Worm (Caenorhabditis elegans) whole organism, young adult: ENCODE results near the gene lgc-6.

Experiments used
- B0336.3 ChIP-seq: fragments of 200-800 bp; sonication (Bioruptor generic); IDR thresholded peaks from 2 replicates; pipeline ENCODE4 v1.3.6; 2022; ENCODE audit warnings: missing genetic modification characterization, missing compliant biosample characterization
- F10E7.11 ChIP-seq: sonication (generic microtip); optimal IDR thresholded peaks from 2 replicates; lab custom pipeline; 2017; ENCODE audit warnings: mild to moderate bottlenecking, missing genetic modification characterization, moderate library complexity, missing compliant biosample characterization
- F23B12.7 ChIP-seq: sonication (generic microtip); optimal IDR thresholded peaks from 2 replicates; lab custom pipeline; 2017; ENCODE audit warnings: missing genetic modification characterization, mild to moderate bottlenecking, missing compliant biosample characterization, antibody characterized with exemption, moderate library complexity; ENCODE audit not compliant: insufficient read depth
- F33H1.4 ChIP-seq: fragments of 200-800 bp; sonication (Bioruptor generic); IDR thresholded peaks from 2 replicates; pipeline ENCODE4 v1.3.6; 2022; ENCODE audit warnings: missing genetic modification reagents, missing genetic modification characterization, missing compliant biosample characterization
- F57C9.4 ChIP-seq: sonication (generic microtip); optimal IDR thresholded peaks from 2 replicates; lab custom pipeline; 2017; ENCODE audit warnings: mild to moderate bottlenecking, missing genetic modification characterization, missing compliant biosample characterization
- Y53G8AR.9 ChIP-seq: fragments of 200-800 bp; sonication (Bioruptor generic); conservative IDR thresholded peaks from 2 replicates; pipeline ENCODE4 v1.3.6; 2022; ENCODE audit warnings: missing genetic modification reagents, missing genetic modification characterization, missing compliant biosample characterization
- akir-1 ChIP-seq: fragments of 200-800 bp; sonication (Bioruptor generic); optimal IDR thresholded peaks from 2 replicates; lab custom pipeline; 2018; ENCODE audit warnings: mild to moderate bottlenecking, missing genetic modification characterization, moderate library complexity, missing compliant biosample characterization
- attf-6 ChIP-seq: fragments of 200-800 bp; sonication (Bioruptor generic); IDR thresholded peaks from 2 replicates; pipeline ENCODE4 v1.3.6; 2022; ENCODE audit warnings: missing genetic modification reagents, missing genetic modification characterization, missing compliant biosample characterization
- egl-18 ChIP-seq: fragments of 200-800 bp; sonication (Bioruptor generic); IDR thresholded peaks from 2 replicates; pipeline ENCODE4 v1.3.6; 2022; ENCODE audit warnings: missing genetic modification reagents, missing genetic modification characterization, missing compliant biosample characterization
- egrh-3 ChIP-seq: fragments of 200-800 bp; sonication (Bioruptor generic); IDR thresholded peaks from 2 replicates; pipeline ENCODE4 v1.3.6; 2022; ENCODE audit warnings: missing genetic modification reagents, missing genetic modification characterization, missing compliant biosample characterization
- ets-4 ChIP-seq: fragments of 200-800 bp; sonication (Bioruptor generic); optimal IDR thresholded peaks from 2 replicates; lab custom pipeline; 2018; ENCODE audit warnings: mild to moderate bottlenecking, missing genetic modification characterization, missing compliant biosample characterization
- hlh-26 ChIP-seq: fragments of 200-800 bp; sonication (Bioruptor generic); conservative IDR thresholded peaks from 2 replicates; pipeline ENCODE4 v1.3.6; 2022; ENCODE audit warnings: missing genetic modification reagents, missing genetic modification characterization, missing compliant biosample characterization
- hmg-20 ChIP-seq: fragments of 200-800 bp; sonication (Bioruptor generic); IDR thresholded peaks from 2 replicates; pipeline ENCODE4 v1.3.6; 2022; ENCODE audit warnings: missing genetic modification reagents, missing genetic modification characterization, missing compliant biosample characterization
- lag-1 ChIP-seq: fragments of 200-800 bp; sonication (Bioruptor generic); IDR thresholded peaks from 2 replicates; pipeline ENCODE4 v1.3.6; 2022; ENCODE audit warnings: missing genetic modification reagents, missing genetic modification characterization, missing compliant biosample characterization
- lin-35 ChIP-seq, 3 experiments: fragments of 150-350 bp in 2 of 3; sonication (generic microtip) in 1 of 3; optimal IDR thresholded peaks; 2 replicates each; lab custom pipeline; 2014 to 2018; ENCODE audit warnings: missing biosample characterization in 3 of 3, missing genetic modification characterization in 3 of 3, missing genetic modification reagents in 3 of 3
- lin-54 ChIP-seq: fragments of 200-800 bp; sonication (Bioruptor generic); optimal IDR thresholded peaks from 2 replicates; lab custom pipeline; 2018; ENCODE audit warnings: mild to moderate bottlenecking, missing genetic modification characterization, missing compliant biosample characterization
- lsl-1 ChIP-seq: fragments of 200-800 bp; sonication (Bioruptor generic); optimal IDR thresholded peaks from 2 replicates; lab custom pipeline; 2018; ENCODE audit warnings: mild to moderate bottlenecking, missing genetic modification characterization, moderate library complexity, missing compliant biosample characterization
- lsy-27 ChIP-seq: sonication (generic microtip); optimal IDR thresholded peaks from 2 replicates; lab custom pipeline; 2017; ENCODE audit warnings: missing genetic modification characterization, mild to moderate bottlenecking, missing compliant biosample characterization, antibody characterized with exemption, missing genotype, borderline replicate concordance; ENCODE audit not compliant: insufficient read depth
- madf-6 ChIP-seq: fragments of 200-800 bp; sonication (Bioruptor generic); IDR thresholded peaks from 2 replicates; pipeline ENCODE4 v1.3.6; 2022; ENCODE audit warnings: missing genetic modification reagents, missing genetic modification characterization, missing compliant biosample characterization
- madf-8 ChIP-seq: fragments of 200-800 bp; sonication (Bioruptor generic); conservative IDR thresholded peaks from 2 replicates; pipeline ENCODE4 v1.3.6; 2022; ENCODE audit warnings: missing genetic modification reagents, missing genetic modification characterization, missing compliant biosample characterization
- mes-4 ChIP-seq: sonication (generic microtip); optimal IDR thresholded peaks from 2 replicates; lab custom pipeline; 2016; ENCODE audit warnings: missing genotype, missing genetic modification characterization, missing compliant biosample characterization
- nfya-1 ChIP-seq: sonication (generic microtip); optimal IDR thresholded peaks from 2 replicates; lab custom pipeline; 2017; ENCODE audit warnings: antibody characterized with exemption, missing compliant biosample characterization, missing genetic modification characterization, borderline replicate concordance; ENCODE audit not compliant: insufficient read depth
- pha-4 ChIP-seq: fragments of 150-350 bp; sonication (generic microtip); optimal IDR thresholded peaks from 2 replicates; lab custom pipeline; 2014; ENCODE audit warnings: missing biosample characterization, missing genetic modification reagents, missing genetic modification characterization
- repo-1 ChIP-seq: sonication (generic microtip); optimal IDR thresholded peaks from 2 replicates; lab custom pipeline; 2017; ENCODE audit warnings: mild to moderate bottlenecking, missing genetic modification characterization, missing compliant biosample characterization
- rpc-1 ChIP-seq, 2 experiments: fragments of 150-350 bp in 1 of 2; sonication (generic microtip) in 1 of 2; optimal IDR thresholded peaks; 2 replicates each; lab custom pipeline; 2014 to 2018; ENCODE audit warnings: missing biosample characterization in 1 of 2, missing genetic modification characterization in 1 of 2, missing genetic modification reagents in 1 of 2, missing genotype in 1 of 2
- sdz-38 ChIP-seq: sonication (generic microtip); optimal IDR thresholded peaks from 2 replicates; lab custom pipeline; 2016; ENCODE audit warnings: missing genotype, missing genetic modification characterization, missing compliant biosample characterization
- sea-2 ChIP-seq: fragments of 200-800 bp; sonication (Bioruptor generic); IDR thresholded peaks from 2 replicates; pipeline ENCODE4 v1.3.6; 2022; ENCODE audit warnings: missing genetic modification characterization, missing compliant biosample characterization
- somi-1 ChIP-seq: fragments of 200-800 bp; sonication (Bioruptor generic); optimal IDR thresholded peaks from 2 replicates; lab custom pipeline; 2018; ENCODE audit warnings: mild to moderate bottlenecking, missing genetic modification characterization, missing compliant biosample characterization
- tlf-1 ChIP-seq: fragments of 200-800 bp; sonication (Bioruptor generic); optimal IDR thresholded peaks from 2 replicates; lab custom pipeline; 2018; ENCODE audit warnings: mild to moderate bottlenecking, missing genetic modification characterization, missing compliant biosample characterization
- xnd-1 ChIP-seq: sonication (generic microtip); optimal IDR thresholded peaks from 2 replicates; lab custom pipeline; 2016; ENCODE audit warnings: missing genotype, missing genetic modification reagents, missing genetic modification characterization, missing compliant biosample characterization
- zim-3 ChIP-seq: sonication (generic microtip); optimal IDR thresholded peaks from 2 replicates; lab custom pipeline; 2017; ENCODE audit warnings: mild to moderate bottlenecking, missing genetic modification characterization, moderate library complexity, missing compliant biosample characterization
- ztf-28 ChIP-seq: fragments of 200-800 bp; sonication (Bioruptor generic); IDR thresholded peaks from 2 replicates; pipeline ENCODE4 v1.3.6; 2022; ENCODE audit warnings: missing genetic modification reagents, missing genetic modification characterization, missing compliant biosample characterization

lgc-6 gene

DNA sequence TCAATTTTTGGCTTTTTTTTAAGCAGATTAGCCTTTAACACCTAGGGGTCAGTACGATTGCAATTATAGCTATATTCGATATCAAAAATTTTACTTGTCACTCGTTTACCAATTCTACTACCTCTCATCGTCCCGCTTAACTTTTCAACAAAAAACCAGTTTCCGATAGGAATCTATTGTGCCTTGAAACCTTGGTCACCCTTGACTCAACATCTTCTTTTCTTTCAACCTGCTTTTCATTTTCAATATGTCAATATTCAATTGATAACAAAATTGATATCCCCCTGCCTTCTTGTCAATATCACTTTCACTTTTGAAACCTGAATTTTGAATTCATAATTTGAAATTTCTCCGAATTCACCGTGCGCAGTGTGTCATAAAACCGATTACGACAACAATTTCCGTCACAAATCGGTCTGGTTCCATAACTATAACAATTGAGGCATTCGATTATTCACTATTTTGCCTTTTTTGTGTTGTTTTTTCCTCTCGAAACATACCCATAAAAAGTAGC, 37.0 kb upstream of the lgc-6 start (continued):
- no peak for TF ChIP-seq F23B12.7 (tag; lab: Kevin White, UChicago)
- TF ChIP-seq lsy-27 (tag; lab: Kevin White, UChicago), result no peak
- TF ChIP-seq F57C9.4 (tag; lab: Kevin White, UChicago), result no peak

DNA sequence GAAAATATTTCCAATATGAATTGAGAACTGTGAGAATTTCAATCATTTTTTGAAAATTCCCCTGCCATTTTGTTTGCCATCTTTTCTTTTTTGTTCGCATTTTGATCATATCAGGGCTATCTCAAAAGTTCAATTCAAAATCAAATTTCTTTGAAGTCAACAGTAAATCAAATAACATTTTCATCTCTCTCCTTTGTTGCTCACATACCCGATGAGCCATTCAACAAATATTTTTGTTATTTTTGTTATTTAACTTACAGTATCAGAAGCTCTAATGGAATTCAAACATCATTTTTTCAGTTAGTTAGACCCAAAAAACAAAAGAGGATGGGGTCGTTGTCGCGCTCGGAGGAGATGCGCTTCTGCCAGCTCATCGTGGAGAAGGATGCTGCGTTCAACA, 36.1 kb upstream of the lgc-6 start, which contains the start of gene vha-5:
Gene vha-5 (plus strand): TSS at position 301 of the 400 bp plus-strand sequence.
- TF ChIP-seq sea-2 (GFP tag; lab: Robert Waterston, UW), result no peak
- no peak for TF ChIP-seq lsl-1 (GFP tag; lab: Kevin White, UChicago)
- TF ChIP-seq pha-4 (tag; lab: Kevin White, UChicago), result no peak
- no peak for TF ChIP-seq mes-4 (tag; lab: Kevin White, UChicago)
- no peak for TF ChIP-seq attf-6 (GFP tag; lab: Robert Waterston, UW)
- TF ChIP-seq tlf-1 (GFP tag; lab: Kevin White, UChicago), result no peak
- no peak for TF ChIP-seq xnd-1 (tag; lab: Kevin White, UChicago)
- no peak for TF ChIP-seq lin-35 (GFP tag; optimal IDR thresholded peaks at IDR 0.05; lab: Kevin White, UChicago)
- TF ChIP-seq hmg-20 (GFP tag; lab: Robert Waterston, UW), result no peak
- TF ChIP-seq hlh-26 (GFP tag; lab: Robert Waterston, UW), result no peak
- TF ChIP-seq madf-6 (GFP tag; lab: Robert Waterston, UW), result no peak

DNA sequence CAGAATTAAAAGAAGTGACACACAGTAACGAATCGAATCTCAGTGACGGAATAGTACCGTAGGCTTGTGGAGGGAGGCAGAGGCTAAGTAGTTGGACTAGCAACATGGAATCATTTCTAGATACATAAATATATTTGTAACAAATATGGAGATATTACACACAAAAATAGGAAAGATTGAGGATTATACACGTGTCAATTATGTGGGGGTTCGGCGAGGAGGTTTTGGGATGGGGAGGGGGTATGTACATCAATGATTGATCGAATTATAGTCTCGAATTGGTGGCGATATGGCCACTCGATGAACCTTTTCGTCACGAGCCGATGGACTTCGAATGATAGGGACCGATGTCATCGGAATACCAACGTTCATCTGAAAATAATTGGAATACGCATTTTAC, 32.3 kb upstream of the lgc-6 start:
- TF ChIP-seq repo-1 (tag; lab: Kevin White, UChicago) (peak; percentile 59), F33H1.4 (no peak), sea-2 (GFP tag; lab: Robert Waterston, UW) (no peak), sdz-38 (tag; lab: Kevin White, UChicago) (no peak)

DNA sequence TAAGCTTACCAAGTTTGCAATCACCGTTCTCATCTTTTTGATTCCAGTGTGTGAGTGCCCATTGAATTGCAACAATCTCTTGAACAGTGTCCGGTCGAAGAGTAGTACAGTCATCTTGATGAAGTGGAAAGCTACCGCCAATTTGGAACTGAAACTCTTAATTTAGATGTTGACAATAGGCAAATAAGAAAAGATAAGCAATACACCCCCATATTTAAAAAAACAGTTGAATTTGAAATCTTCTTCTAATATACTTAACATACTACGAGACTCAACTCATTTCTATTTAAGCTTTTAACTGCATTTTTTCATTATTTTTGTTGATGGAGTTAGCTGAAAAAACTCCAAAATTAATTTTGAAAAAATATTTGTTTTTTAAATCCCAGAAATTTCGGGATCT, 27.6 kb upstream of the lgc-6 start:
- TF ChIP-seq egl-18 (GFP tag; lab: Robert Waterston, UW), result no peak

DNA sequence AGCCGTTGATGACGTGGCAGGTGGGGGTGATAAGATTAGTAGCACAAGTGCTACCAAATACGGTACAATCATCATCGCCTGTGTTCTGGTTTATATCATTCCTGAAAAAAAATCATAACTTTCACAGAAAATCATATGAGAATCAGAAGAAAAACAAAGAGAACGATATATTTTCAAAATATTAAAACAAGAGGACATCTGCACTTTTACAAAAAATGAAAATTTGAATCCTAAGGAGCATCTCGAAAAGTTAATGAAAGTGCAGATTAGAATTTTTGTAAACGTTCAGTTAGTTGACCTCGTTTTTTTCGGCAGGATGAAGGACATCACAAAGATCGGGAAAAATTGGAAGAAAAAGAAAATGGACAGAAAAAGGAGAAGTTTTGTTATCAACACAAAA, 26.9 kb upstream of the lgc-6 start, which contains the start of gene F35H10.10:
Gene F35H10.10 (minus strand): TSS at position 101 of the 400 bp plus-strand sequence.
- no peak for TF ChIP-seq pha-4 (tag; lab: Kevin White, UChicago)
- no peak for TF ChIP-seq rpc-1 (optimal IDR thresholded peaks at IDR 0.05; lab: Kevin White, UChicago)
- no peak for TF ChIP-seq rpc-1 (tag; optimal IDR thresholded peaks at IDR 0.05; lab: Kevin White, UChicago)
- TF ChIP-seq zim-3, result no peak
- TF ChIP-seq egrh-3 (GFP tag; lab: Robert Waterston, UW), result no peak
- TF ChIP-seq lag-1 (GFP tag; lab: Robert Waterston, UW), result no peak
- no peak for TF ChIP-seq F10E7.11 (tag; lab: Kevin White, UChicago)
- TF ChIP-seq akir-1 (GFP tag; lab: Kevin White, UChicago), result no peak
- TF ChIP-seq madf-8, result no peak
- no peak for TF ChIP-seq ztf-28 (GFP tag; lab: Robert Waterston, UW)
- no peak for TF ChIP-seq somi-1
- TF ChIP-seq lin-54 (GFP tag; lab: Kevin White, UChicago), result no peak
- no peak for TF ChIP-seq B0336.3 (GFP tag; lab: Robert Waterston, UW)
- TF ChIP-seq Y53G8AR.9 (GFP tag; lab: Robert Waterston, UW), result no peak
- TF ChIP-seq ets-4 (GFP tag; lab: Kevin White, UChicago), result no peak
- TF ChIP-seq nfya-1 (tag; lab: Kevin White, UChicago), result no peak
